Fruit fly (Drosophila melanogaster): ENCODE results near the gene CG7164.

CG7164 gene

DNA sequence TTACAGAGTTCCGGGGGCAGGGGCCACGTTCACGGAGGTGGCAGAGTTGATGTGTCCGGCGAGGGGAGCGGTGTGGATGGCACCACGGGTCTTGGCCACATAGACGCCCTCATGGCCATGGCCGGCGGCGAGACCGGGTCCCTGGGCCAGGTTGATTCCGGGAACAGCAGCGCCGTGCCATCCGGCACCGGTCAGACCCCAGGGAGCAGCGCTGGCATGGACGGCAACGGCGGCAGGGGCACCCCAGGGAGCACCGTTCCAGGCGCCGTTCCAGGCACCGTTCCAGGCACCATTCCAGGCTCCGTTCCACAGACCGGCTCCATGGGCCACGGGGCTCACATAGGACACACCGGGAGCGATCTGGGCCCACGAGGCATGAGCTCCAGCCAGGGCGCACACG lies 37.1 kb upstream of the CG7164 start:
- TF ChIP-seq CG9705 (GFP tag; optimal IDR thresholded peaks at IDR 0.05) = no peak
- no peak for TF ChIP-seq GATAd (GFP tag; optimal IDR thresholded peaks at IDR 0.05)
- no peak for TF ChIP-seq Dfd (GFP tag; optimal IDR thresholded peaks at IDR 0.05)
- no peak for TF ChIP-seq N (GFP tag; optimal IDR thresholded peaks at IDR 0.05)
- TF ChIP-seq sv (GFP tag; optimal IDR thresholded peaks at IDR 0.05) = no peak
- no peak for TF ChIP-seq dl (GFP tag; optimal IDR thresholded peaks at IDR 0.05; ENCODE audit: insufficient read depth in 1 of 2, partially characterized antibody in 2 of 2)
- TF ChIP-seq woc (GFP tag; optimal IDR thresholded peaks at IDR 0.05) = no peak
- no peak for TF ChIP-seq HLH106 (tag; optimal IDR thresholded peaks at IDR 0.05)
- TF ChIP-seq Hr83 (GFP tag; optimal IDR thresholded peaks at IDR 0.05; ENCODE audit: poor library complexity, severe bottlenecking) = no peak
- TF ChIP-seq Abd-B (GFP tag; optimal IDR thresholded peaks at IDR 0.05) = no peak
- TF ChIP-seq CG32264 (GFP tag; optimal IDR thresholded peaks at IDR 0.05) = no peak
- TF ChIP-seq Jra (GFP tag; optimal IDR thresholded peaks at IDR 0.05) = no peak
- TF ChIP-seq br (GFP tag; optimal IDR thresholded peaks at IDR 0.05) = no peak
- no peak for TF ChIP-seq dmrt93B (GFP tag; optimal IDR thresholded peaks at IDR 0.05)
- no peak for TF ChIP-seq fru (GFP tag; optimal IDR thresholded peaks at IDR 0.05)
- no peak for TF ChIP-seq Rel (GFP tag; optimal IDR thresholded peaks at IDR 0.05)
- TF ChIP-seq Rel (tag; optimal IDR thresholded peaks at IDR 0.05) = no peak
- TF ChIP-seq Dif (GFP tag; optimal IDR thresholded peaks at IDR 0.05; ENCODE audit: partially characterized antibody) = no peak
- TF ChIP-seq h (GFP tag; optimal IDR thresholded peaks at IDR 0.05) = no peak

DNA sequence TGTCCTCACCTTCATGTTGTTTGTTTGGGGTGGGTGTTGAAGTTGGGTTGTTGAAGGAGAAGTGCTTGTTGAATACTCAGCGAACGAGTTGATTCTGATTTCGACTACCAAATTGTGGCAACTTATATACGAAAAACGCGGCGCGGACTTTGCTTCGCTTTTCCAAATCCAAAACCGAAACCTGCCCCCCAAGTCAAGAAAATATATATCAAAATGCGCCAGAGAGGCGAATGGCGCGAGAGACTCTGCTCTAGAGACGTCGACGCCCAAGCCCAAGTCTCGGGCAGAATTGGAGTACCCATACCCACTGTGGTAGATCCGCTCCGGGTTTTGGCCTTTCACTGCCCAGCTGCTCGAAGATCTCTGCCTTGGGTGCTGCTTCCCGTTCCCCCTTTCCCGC lies 36.5 kb upstream of the CG7164 start, which contains the start of gene CG7214:
Gene CG7214, minus strand, starts transcription at position 101 of the 400 bp plus-strand sequence.
- TF ChIP-seq usp (GFP tag; optimal IDR thresholded peaks at IDR 0.05) = no peak
- TF ChIP-seq dl (GFP tag; optimal IDR thresholded peaks at IDR 0.05; ENCODE audit: insufficient read depth in 1 of 2, partially characterized antibody in 2 of 2) = no peak
- no peak for TF ChIP-seq tai (GFP tag; optimal IDR thresholded peaks at IDR 0.05)
- no peak for TF ChIP-seq fru (GFP tag; optimal IDR thresholded peaks at IDR 0.05)
- no peak for TF ChIP-seq Mio (GFP tag; optimal IDR thresholded peaks at IDR 0.05)
- no peak for TF ChIP-seq Vsx2 (GFP tag; optimal IDR thresholded peaks at IDR 0.05; ENCODE audit: partially characterized antibody)
- TF ChIP-seq Dif (GFP tag; optimal IDR thresholded peaks at IDR 0.05; ENCODE audit: partially characterized antibody) = no peak
- TF ChIP-seq ey (GFP tag; optimal IDR thresholded peaks at IDR 0.05) = no peak
- TF ChIP-seq CG9705 (GFP tag; optimal IDR thresholded peaks at IDR 0.05) = no peak
- no peak for TF ChIP-seq brk (GFP tag; optimal IDR thresholded peaks at IDR 0.05)
- TF ChIP-seq dmrt93B (GFP tag; optimal IDR thresholded peaks at IDR 0.05) = no peak
- no peak for TF ChIP-seq lola (GFP tag; optimal IDR thresholded peaks at IDR 0.05)
- TF ChIP-seq HLH106 (tag; optimal IDR thresholded peaks at IDR 0.05) = no peak
- TF ChIP-seq Sp1 (GFP tag; optimal IDR thresholded peaks at IDR 0.05) = no peak
- no peak for TF ChIP-seq psq (GFP tag; optimal IDR thresholded peaks at IDR 0.05)
- TF ChIP-seq woc (GFP tag; optimal IDR thresholded peaks at IDR 0.05) = no peak
- no peak for TF ChIP-seq Hr83 (GFP tag; optimal IDR thresholded peaks at IDR 0.05; ENCODE audit: poor library complexity, severe bottlenecking)

DNA sequence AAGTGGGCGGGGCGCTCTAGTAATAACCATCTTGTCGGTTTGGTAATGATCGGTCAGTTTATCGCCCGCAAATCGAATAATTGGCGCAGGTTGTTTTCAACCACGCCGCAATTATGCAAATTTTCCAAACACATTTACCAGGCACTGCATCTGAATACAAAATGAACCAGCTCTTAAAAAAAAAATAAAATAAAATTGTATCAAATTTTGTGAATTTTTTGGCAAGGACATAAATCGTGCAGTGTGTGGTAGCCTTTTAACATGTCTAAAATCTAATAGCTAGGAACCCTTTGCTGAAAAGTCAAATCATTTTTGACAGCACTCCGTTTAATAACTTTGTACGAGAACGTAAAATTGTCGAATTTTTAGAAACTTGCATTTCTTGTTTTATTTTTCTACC lies 34.3 kb upstream of the CG7164 start, which contains the start of gene ATPsynGL:
Gene ATPsynGL, plus strand, starts transcription at position 301 of the 400 bp plus-strand sequence.
- no peak for TF ChIP-seq sage (GFP tag; optimal IDR thresholded peaks at IDR 0.05)
- no peak for TF ChIP-seq GATAd (GFP tag; optimal IDR thresholded peaks at IDR 0.05)
- TF ChIP-seq Mio (GFP tag; optimal IDR thresholded peaks at IDR 0.05) = no peak
- no peak for TF ChIP-seq Sp1 (GFP tag; optimal IDR thresholded peaks at IDR 0.05)
- TF ChIP-seq brk (GFP tag; optimal IDR thresholded peaks at IDR 0.05) = no peak
- no peak for TF ChIP-seq Vsx2 (GFP tag; optimal IDR thresholded peaks at IDR 0.05; ENCODE audit: partially characterized antibody)
- no peak for TF ChIP-seq CG32264 (GFP tag; optimal IDR thresholded peaks at IDR 0.05)
- no peak for TF ChIP-seq Hr78 (GFP tag; optimal IDR thresholded peaks at IDR 0.05)
- no peak for TF ChIP-seq ey (GFP tag; optimal IDR thresholded peaks at IDR 0.05)
- TF ChIP-seq Dif (GFP tag; optimal IDR thresholded peaks at IDR 0.05; ENCODE audit: partially characterized antibody) = no peak
- TF ChIP-seq woc (GFP tag; optimal IDR thresholded peaks at IDR 0.05) = no peak

DNA sequence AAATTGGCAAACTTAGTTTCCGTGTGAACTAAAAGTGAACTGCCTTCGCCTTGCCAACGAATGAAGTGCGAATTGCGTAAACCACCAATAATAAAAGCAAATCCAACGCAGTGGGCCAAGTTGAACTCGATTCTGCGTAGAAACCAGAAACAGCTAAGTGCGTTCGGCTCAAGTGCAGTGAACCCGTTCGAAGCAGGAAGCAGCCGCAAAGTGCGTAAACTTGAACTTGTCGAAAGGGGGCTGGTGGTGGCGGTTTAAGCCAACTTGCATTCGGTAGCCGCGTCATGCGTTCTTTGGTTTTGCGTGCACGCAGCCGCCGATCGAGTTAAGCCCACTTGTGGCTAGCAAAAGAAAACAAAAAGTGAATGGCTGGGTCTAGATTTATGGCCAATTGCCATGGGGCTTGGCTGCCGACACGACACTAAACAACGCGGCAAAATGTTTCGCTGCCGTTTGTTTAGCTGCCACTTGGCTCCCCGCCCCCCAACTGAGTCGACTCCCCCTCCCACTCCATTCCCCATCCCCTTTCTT lies 30.6 kb upstream of the CG7164 start:
- TF ChIP-seq rgr (GFP tag; optimal IDR thresholded peaks at IDR 0.05) (no peak), fru (GFP tag; optimal IDR thresholded peaks at IDR 0.05) (no peak), Hr83 (GFP tag; optimal IDR thresholded peaks at IDR 0.05; ENCODE audit: poor library complexity, severe bottlenecking) (no peak), sage (GFP tag; optimal IDR thresholded peaks at IDR 0.05) (no peak), N (GFP tag; optimal IDR thresholded peaks at IDR 0.05) (no peak), Abd-B (GFP tag; optimal IDR thresholded peaks at IDR 0.05) (no peak), dl (GFP tag; optimal IDR thresholded peaks at IDR 0.05; ENCODE audit: insufficient read depth in 1 of 2, partially characterized antibody in 2 of 2) (no peak), dsf (GFP tag; optimal IDR thresholded peaks at IDR 0.05; ENCODE audit: borderline replicate concordance) (no peak), psq (GFP tag; optimal IDR thresholded peaks at IDR 0.05) (no peak), GATAd (GFP tag; optimal IDR thresholded peaks at IDR 0.05) (no peak), sv (GFP tag; optimal IDR thresholded peaks at IDR 0.05) (no peak), br (GFP tag; optimal IDR thresholded peaks at IDR 0.05) (no peak)

Measured in whole organism, wandering third instar larva.